Fruit fly (Drosophila melanogaster) whole organism, embryonic: ENCODE results near the gene Pfdn2.

Source experiments
- Aef1 ChIP-seq: fragments of 200-800 bp; sonication (Bioruptor generic); IDR thresholded peaks from 3 replicates; pipeline ENCODE4 v1.3.6; 2022; ENCODE audit warnings: missing biosample characterization, missing genetic modification characterization
- Bdp1 ChIP-seq: fragments of 200-800 bp; sonication (Bioruptor generic); optimal IDR thresholded peaks from 3 replicates; lab custom pipeline; 2016; ENCODE audit warnings: missing biosample characterization, missing genetic modification characterization
- C15 ChIP-seq: fragments of 200-800 bp; sonication (Bioruptor generic); IDR thresholded peaks from 3 replicates; pipeline ENCODE4 v1.3.6; 2022; ENCODE audit warnings: missing biosample characterization, missing genetic modification characterization
- CG10979 ChIP-seq: fragments of 200-800 bp; sonication (Bioruptor generic); optimal IDR thresholded peaks from 2 replicates; lab custom pipeline; 2018; ENCODE audit warnings: missing biosample characterization, mild to moderate bottlenecking, missing genetic modification characterization, moderate library complexity
- CG11247 ChIP-seq: fragments of 200-800 bp; sonication (Bioruptor generic); IDR thresholded peaks from 2 replicates; pipeline ENCODE4 v1.3.6; 2022; ENCODE audit warnings: missing biosample characterization, missing genetic modification characterization
- CG13123 ChIP-seq: fragments of 200-800 bp; sonication (Bioruptor generic); optimal IDR thresholded peaks from 2 replicates; lab custom pipeline; 2016; ENCODE audit warnings: missing biosample characterization, missing genetic modification characterization
- CG15011 ChIP-seq: fragments of 200-800 bp; sonication (Bioruptor generic); optimal IDR thresholded peaks from 3 replicates; lab custom pipeline; 2018; ENCODE audit warnings: missing biosample characterization, mild to moderate bottlenecking, missing genetic modification characterization
- CG15696 ChIP-seq: fragments of 200-800 bp; sonication (Bioruptor generic); optimal IDR thresholded peaks from 2 replicates; lab custom pipeline; 2019; ENCODE audit warnings: missing biosample characterization, mild to moderate bottlenecking, missing genetic modification characterization, moderate library complexity
- CG18011 ChIP-seq: fragments of 200-800 bp; sonication (Bioruptor generic); optimal IDR thresholded peaks from 2 replicates; lab custom pipeline; 2017; ENCODE audit warnings: missing biosample characterization, missing genetic modification characterization, mild to moderate bottlenecking, moderate library complexity, missing genotype
- CG18599 ChIP-seq: fragments of 200-800 bp; sonication (Bioruptor generic); optimal IDR thresholded peaks from 3 replicates; lab custom pipeline; 2017; ENCODE audit warnings: missing biosample characterization, missing genetic modification characterization, mild to moderate bottlenecking, moderate library complexity, missing genetic modification reagents
- CG2120 ChIP-seq: fragments of 200-800 bp; sonication (Bioruptor generic); optimal IDR thresholded peaks from 3 replicates; lab custom pipeline; 2016; ENCODE audit warnings: missing biosample characterization, missing genetic modification characterization
- CG2875 ChIP-seq: fragments of 200-800 bp; sonication (Bioruptor generic); optimal IDR thresholded peaks from 2 replicates; lab custom pipeline; 2017; ENCODE audit warnings: missing biosample characterization, mild to moderate bottlenecking, missing genetic modification characterization, missing genetic modification reagents
- CG43689 ChIP-seq: fragments of 200-800 bp; sonication (Bioruptor generic); IDR thresholded peaks from 2 replicates; pipeline ENCODE4 v1.3.6; 2022; ENCODE audit warnings: missing biosample characterization, missing genetic modification characterization
- CG4730 ChIP-seq: fragments of 200-800 bp; sonication (Bioruptor generic); IDR thresholded peaks from 2 replicates; pipeline ENCODE4 v1.3.6; 2022; ENCODE audit warnings: missing biosample characterization, missing genetic modification characterization
- CG5953 ChIP-seq: fragments of 200-800 bp; sonication (Bioruptor generic); IDR thresholded peaks from 2 replicates; pipeline ENCODE4 v1.3.6; 2022; ENCODE audit warnings: missing biosample characterization, missing genetic modification characterization
- CG6654 ChIP-seq: fragments of 200-800 bp; sonication (Bioruptor generic); optimal IDR thresholded peaks from 2 replicates; lab custom pipeline; 2017; ENCODE audit warnings: missing biosample characterization, mild to moderate bottlenecking, missing genetic modification characterization
- CG8478 ChIP-seq: fragments of >200 bp; optimal IDR thresholded peaks from 2 replicates; lab custom pipeline; 2018
- CG8944 ChIP-seq: fragments of 200-800 bp; sonication (Bioruptor generic); optimal IDR thresholded peaks from 3 replicates; lab custom pipeline; 2016; ENCODE audit warnings: missing biosample characterization, missing genetic modification characterization
- Chrac-16 ChIP-seq: fragments of 200-800 bp; sonication (Bioruptor generic); optimal IDR thresholded peaks from 3 replicates; lab custom pipeline; 2016; ENCODE audit warnings: missing biosample characterization, missing genetic modification characterization
- D ChIP-seq, 2 experiments: fragments of 200-800 bp in 1 of 2; fragments of >200 bp in 1 of 2; sonication (Bioruptor generic) in 1 of 2; optimal IDR thresholded peaks; 2 replicates in 1 of 2; 3 replicates in 1 of 2; lab custom pipeline; 2017; ENCODE audit warnings: mild to moderate bottlenecking in 1 of 2, missing biosample characterization in 1 of 2, missing genetic modification characterization in 1 of 2, missing genetic modification reagents in 1 of 2
- E2f1 ChIP-seq: fragments of 200-800 bp; sonication (Bioruptor generic); IDR thresholded peaks from 2 replicates; pipeline ENCODE4 v1.3.6; 2022; ENCODE audit warnings: missing biosample characterization, missing genetic modification characterization
- HLH4C ChIP-seq: fragments of 200-800 bp; sonication (Bioruptor generic); IDR thresholded peaks from 3 replicates; pipeline ENCODE4 v1.3.6; 2022; ENCODE audit warnings: missing biosample characterization, missing genetic modification characterization; ENCODE audit not compliant: partially characterized antibody
- Hr39 ChIP-seq: fragments of >200 bp; optimal IDR thresholded peaks from 2 replicates; lab custom pipeline; 2017
- Hr51 ChIP-seq, 2 experiments: fragments of 200-800 bp; sonication (Bioruptor generic); optimal IDR thresholded peaks; 2 replicates in 1 of 2; 3 replicates in 1 of 2; lab custom pipeline; 2016 to 2018; ENCODE audit warnings: missing biosample characterization in 2 of 2, missing genetic modification characterization in 2 of 2, mild to moderate bottlenecking in 1 of 2, moderate library complexity in 1 of 2
- MESR4 ChIP-seq: fragments of 200-800 bp; sonication (Bioruptor generic); optimal IDR thresholded peaks from 2 replicates; lab custom pipeline; 2018; ENCODE audit warnings: missing biosample characterization, mild to moderate bottlenecking, missing genetic modification characterization, moderate library complexity
- Nf-YC ChIP-seq: fragments of 200-800 bp; optimal IDR thresholded peaks from 3 replicates; lab custom pipeline; 2019; ENCODE audit warnings: missing biosample characterization, mild to moderate bottlenecking, missing genetic modification characterization, moderate library complexity
- Ssrp ChIP-seq: fragments of 200-800 bp; sonication (Bioruptor generic); optimal IDR thresholded peaks from 2 replicates; lab custom pipeline; 2018; ENCODE audit warnings: missing biosample characterization, mild to moderate bottlenecking, missing genetic modification characterization, moderate library complexity
- Xbp1 ChIP-seq: fragments of 200-800 bp; sonication (Bioruptor generic); optimal IDR thresholded peaks from 3 replicates; lab custom pipeline; 2016; ENCODE audit warnings: missing biosample characterization, mild to moderate bottlenecking, missing genetic modification characterization
- ac ChIP-seq: fragments of 200-800 bp; sonication (Bioruptor generic); optimal IDR thresholded peaks from 3 replicates; lab custom pipeline; 2017; ENCODE audit warnings: missing biosample characterization, mild to moderate bottlenecking, missing genetic modification characterization
- bab2 ChIP-seq: fragments of 200-800 bp; sonication (Bioruptor generic); optimal IDR thresholded peaks from 2 replicates; lab custom pipeline; 2016; ENCODE audit warnings: missing biosample characterization, missing genetic modification characterization
- chn ChIP-seq: fragments of 200-800 bp; sonication (Bioruptor generic); optimal IDR thresholded peaks from 2 replicates; lab custom pipeline; 2016; ENCODE audit warnings: missing biosample characterization, missing genetic modification characterization
- crol ChIP-seq: fragments of 200-800 bp; sonication (Bioruptor generic); IDR thresholded peaks from 2 replicates; pipeline ENCODE4 v1.3.6; 2022; ENCODE audit warnings: missing biosample characterization, missing genetic modification characterization
- eve ChIP-seq, 2 experiments: fragments of >200 bp; optimal IDR thresholded peaks; 2 replicates each; lab custom pipeline; 2017; ENCODE audit warnings: missing biosample characterization in 2 of 2, missing genetic modification characterization in 2 of 2
- ewg ChIP-seq: fragments of 200-800 bp; sonication (Bioruptor generic); optimal IDR thresholded peaks from 3 replicates; lab custom pipeline; 2017; ENCODE audit warnings: mild to moderate bottlenecking, missing biosample characterization, missing genetic modification reagents, missing genetic modification characterization
- fd96Cb ChIP-seq: fragments of 200-800 bp; sonication (Bioruptor generic); optimal IDR thresholded peaks from 2 replicates; lab custom pipeline; 2018; ENCODE audit warnings: missing biosample characterization, mild to moderate bottlenecking, missing genetic modification characterization, moderate library complexity
- gro ChIP-seq: fragments of 200-800 bp; sonication (Bioruptor generic); optimal IDR thresholded peaks from 2 replicates; lab custom pipeline; 2016; ENCODE audit warnings: missing biosample characterization, missing genetic modification characterization
- gt ChIP-seq: fragments of 200-800 bp; sonication (Bioruptor generic); IDR thresholded peaks from 2 replicates; pipeline ENCODE4 v1.3.6; 2022; ENCODE audit warnings: missing biosample characterization, missing genetic modification characterization
- h ChIP-seq: fragments of >200 bp; optimal IDR thresholded peaks from 2 replicates; lab custom pipeline; 2017
- hkb ChIP-seq, 2 experiments: fragments of 200-800 bp in 1 of 2; fragments of >200 bp in 1 of 2; sonication (Bioruptor generic) in 1 of 2; IDR thresholded peaks in 1 of 2; optimal IDR thresholded peaks in 1 of 2; 2 replicates each; pipeline versions ENCODE4 v1.3.6 to Lab custom; 2017 to 2022; ENCODE audit warnings: missing biosample characterization in 1 of 2, missing genetic modification characterization in 1 of 2
- hth ChIP-seq: fragments of >200 bp; optimal IDR thresholded peaks from 2 replicates; lab custom pipeline; 2017; ENCODE audit warnings: inconsistent platforms
- nau ChIP-seq: fragments of 200-800 bp; sonication (Bioruptor generic); optimal IDR thresholded peaks from 3 replicates; lab custom pipeline; 2017; ENCODE audit warnings: missing biosample characterization, mild to moderate bottlenecking, missing genetic modification characterization, missing genetic modification reagents
- nerfin-1 ChIP-seq: fragments of 200-800 bp; sonication (Bioruptor generic); optimal IDR thresholded peaks from 3 replicates; lab custom pipeline; 2019; ENCODE audit warnings: missing biosample characterization, mild to moderate bottlenecking, missing genetic modification characterization, moderate library complexity
- pan ChIP-seq, 4 experiments: fragments of >200 bp in 3 of 4; fragments of 200-800 bp in 1 of 4; sonication (Bioruptor generic) in 1 of 4; optimal IDR thresholded peaks in 3 of 4; IDR thresholded peaks in 1 of 4; 2 replicates each; pipeline versions ENCODE4 v1.3.6 to Lab custom; 2017 to 2022; ENCODE audit warnings: missing biosample characterization in 2 of 4, missing genetic modification characterization in 2 of 4, mixed read lengths in 1 of 4
- pzg ChIP-seq: fragments of 200-800 bp; sonication (Bioruptor generic); optimal IDR thresholded peaks from 3 replicates; lab custom pipeline; 2018; ENCODE audit warnings: missing biosample characterization, mild to moderate bottlenecking, missing genetic modification characterization, moderate library complexity
- ro ChIP-seq: fragments of 200-800 bp; sonication (Bioruptor generic); IDR thresholded peaks from 2 replicates; pipeline ENCODE4 v1.3.6; 2022; ENCODE audit warnings: missing biosample characterization, missing genetic modification characterization
- row ChIP-seq: fragments of 200-800 bp; sonication (Bioruptor generic); IDR thresholded peaks from 3 replicates; pipeline ENCODE4 v1.3.6; 2022; ENCODE audit warnings: missing biosample characterization, missing genetic modification characterization
- slbo ChIP-seq: fragments of 200-800 bp; sonication (Bioruptor generic); IDR thresholded peaks from 2 replicates; pipeline ENCODE4 v1.3.6; 2022; ENCODE audit warnings: missing biosample characterization, missing genetic modification characterization
- slou ChIP-seq: fragments of 200-800 bp; sonication (Bioruptor generic); optimal IDR thresholded peaks from 3 replicates; lab custom pipeline; 2016; ENCODE audit warnings: missing biosample characterization, missing genetic modification characterization
- tio ChIP-seq: fragments of 200-800 bp; sonication (Bioruptor generic); optimal IDR thresholded peaks from 2 replicates; lab custom pipeline; 2017; ENCODE audit warnings: missing biosample characterization, missing genetic modification characterization, inconsistent platforms

The Pfdn2 gene

dm6 chr3L:11101598-11101997 lies 27.4 kb upstream of the Pfdn2 start, which contains the start of gene Elo68beta:
Elo68beta (minus strand) TSS chr3L:11101698.
- TF ChIP-seq CG15696 (no peak), pan (optimal IDR thresholded peaks at IDR 0.05; lab: Kevin White, UChicago) (no peak), pan (GFP tag; optimal IDR thresholded peaks at IDR 0.05 in 1 of 2, IDR thresholded peaks at IDR 0.05 in 1 of 2) (no peak), pzg (GFP tag; lab: Kevin White, UChicago) (no peak), Hr39 (lab: Kevin White, UChicago) (no peak), HLH4C (GFP tag; lab: Robert Waterston, UW) (no peak), CG6654 (no peak), slou (GFP tag; lab: Kevin White, UChicago) (no peak), chn (GFP tag; lab: Kevin White, UChicago) (no peak), C15 (GFP tag; lab: Robert Waterston, UW) (no peak), gt (GFP tag; lab: Robert Waterston, UW) (no peak), Bdp1 (GFP tag; lab: Kevin White, UChicago) (no peak), row (GFP tag; lab: Robert Waterston, UW) (no peak), bab2 (no peak), nerfin-1 (tag; lab: Kevin White, UChicago) (no peak), ro (no peak), E2f1 (GFP tag; lab: Robert Waterston, UW) (no peak)

DNA sequence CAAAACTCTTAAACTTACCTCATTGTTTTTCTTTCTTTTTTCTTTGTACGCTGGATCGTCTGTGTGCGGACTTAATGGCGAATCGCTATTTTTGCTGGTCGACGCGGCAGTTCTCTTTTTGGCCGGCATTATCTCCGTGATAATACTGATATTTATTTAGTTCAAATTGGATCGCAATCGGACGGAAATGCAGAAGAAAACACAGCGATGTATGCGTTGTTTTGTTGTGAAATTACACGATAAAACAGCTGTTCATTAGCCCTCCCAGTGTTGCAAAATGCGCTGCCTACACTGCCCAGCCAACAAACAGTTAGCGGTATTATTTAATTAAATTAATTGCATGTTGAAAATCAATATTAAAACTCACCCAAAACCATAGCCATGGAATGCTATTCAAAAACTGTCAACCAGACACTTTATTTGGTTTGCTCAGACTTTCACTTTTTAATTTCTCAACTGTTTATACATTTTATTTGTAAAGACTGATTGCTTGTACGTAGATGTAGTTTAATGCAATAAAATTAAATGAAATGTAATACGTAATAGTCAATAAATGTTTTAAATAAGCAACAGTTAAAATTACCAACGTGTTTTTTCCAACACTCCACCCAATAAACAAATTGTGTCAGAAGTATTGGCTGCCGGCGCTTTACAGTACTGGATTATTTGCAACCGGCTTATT lies 23.9 kb upstream of the Pfdn2 start, which contains the start of the genes Irbp18 and APP-BP1:
TSS of gene Irbp18 (minus strand) at position 205 of the 682 bp plus-strand sequence.
TSS of gene APP-BP1 (plus strand) at position 431 of the 682 bp plus-strand sequence.
- TF ChIP-seq CG11247 (GFP tag; lab: Robert Waterston, UW) (peak; percentile 88), fd96Cb (tag; lab: Kevin White, UChicago) (peak; percentile 89), MESR4 (peak; percentile 31), Hr51 (GFP tag; optimal IDR thresholded peaks at IDR 0.05; lab: Kevin White, UChicago) (peak; percentile 95 to 96), slbo (GFP tag; lab: Robert Waterston, UW) (peak; percentile 88), ac (GFP tag; lab: Kevin White, UChicago) (peak; percentile 67), CG13123 (GFP tag; lab: Kevin White, UChicago) (peak; percentile 84), hth (lab: Kevin White, UChicago) (no peak), CG8478 (lab: Kevin White, UChicago) (no peak), Aef1 (GFP tag; lab: Robert Waterston, UW) (peak; percentile 83), CG8944 (GFP tag; lab: Kevin White, UChicago) (peak; percentile 89), eve (GFP tag; optimal IDR thresholded peaks at IDR 0.05; lab: Kevin White, UChicago) (no peak), Xbp1 (GFP tag; lab: Kevin White, UChicago) (peak; percentile 96), CG18011 (peak; percentile 88), ewg (GFP tag; lab: Kevin White, UChicago) (peak; percentile 87), nau (GFP tag; lab: Kevin White, UChicago) (peak; percentile 92), crol (GFP tag; lab: Robert Waterston, UW) (peak; percentile 43; the same call in 1 of the 2 replicates), Ssrp (tag; lab: Kevin White, UChicago) (peak; percentile 90), gro (GFP tag; lab: Kevin White, UChicago) (peak; percentile 96), CG18599 (GFP tag; lab: Kevin White, UChicago) (peak; percentile 95), h (lab: Kevin White, UChicago) (no peak), CG10979 (tag; lab: Kevin White, UChicago) (peak; percentile 90), D (optimal IDR thresholded peaks at IDR 0.05; lab: Kevin White, UChicago) (no peak), D (GFP tag; optimal IDR thresholded peaks at IDR 0.05; lab: Kevin White, UChicago) (peak; percentile 92), CG2120 (GFP tag; lab: Kevin White, UChicago) (peak; percentile 97), CG4730 (GFP tag; lab: Robert Waterston, UW) (peak; percentile 73), CG2875 (peak; percentile 90), tio (GFP tag; lab: Kevin White, UChicago) (peak; percentile 98), CG15011 (GFP tag; lab: Kevin White, UChicago) (peak; percentile 91), Nf-YC (tag; lab: Kevin White, UChicago) (peak; percentile 82), CG5953 (GFP tag; lab: Robert Waterston, UW) (no peak; the same call in 1 of the 2 replicates), Chrac-16 (GFP tag; lab: Kevin White, UChicago) (peak; percentile 93), hkb (optimal IDR thresholded peaks at IDR 0.05; lab: Kevin White, UChicago) (peak; percentile 50), hkb (GFP tag; IDR thresholded peaks at IDR 0.05; lab: Robert Waterston, UW) (peak; percentile 88), CG43689 (GFP tag; lab: Robert Waterston, UW) (peak; percentile 44; the same call in 1 of the 2 replicates)
